Fruit fly (Drosophila melanogaster) ovary, adult (tissue): ENCODE data around the gene Krn.

Source experiments
- CG17801 ChIP-seq: fragments of 200-800 bp; optimal IDR thresholded peaks from 2 replicates; lab custom pipeline; 2019; ENCODE audit warnings: missing biosample characterization, mild to moderate bottlenecking, missing genetic modification characterization, moderate library complexity; ENCODE audit not compliant: partially characterized antibody

The Krn gene

DNA sequence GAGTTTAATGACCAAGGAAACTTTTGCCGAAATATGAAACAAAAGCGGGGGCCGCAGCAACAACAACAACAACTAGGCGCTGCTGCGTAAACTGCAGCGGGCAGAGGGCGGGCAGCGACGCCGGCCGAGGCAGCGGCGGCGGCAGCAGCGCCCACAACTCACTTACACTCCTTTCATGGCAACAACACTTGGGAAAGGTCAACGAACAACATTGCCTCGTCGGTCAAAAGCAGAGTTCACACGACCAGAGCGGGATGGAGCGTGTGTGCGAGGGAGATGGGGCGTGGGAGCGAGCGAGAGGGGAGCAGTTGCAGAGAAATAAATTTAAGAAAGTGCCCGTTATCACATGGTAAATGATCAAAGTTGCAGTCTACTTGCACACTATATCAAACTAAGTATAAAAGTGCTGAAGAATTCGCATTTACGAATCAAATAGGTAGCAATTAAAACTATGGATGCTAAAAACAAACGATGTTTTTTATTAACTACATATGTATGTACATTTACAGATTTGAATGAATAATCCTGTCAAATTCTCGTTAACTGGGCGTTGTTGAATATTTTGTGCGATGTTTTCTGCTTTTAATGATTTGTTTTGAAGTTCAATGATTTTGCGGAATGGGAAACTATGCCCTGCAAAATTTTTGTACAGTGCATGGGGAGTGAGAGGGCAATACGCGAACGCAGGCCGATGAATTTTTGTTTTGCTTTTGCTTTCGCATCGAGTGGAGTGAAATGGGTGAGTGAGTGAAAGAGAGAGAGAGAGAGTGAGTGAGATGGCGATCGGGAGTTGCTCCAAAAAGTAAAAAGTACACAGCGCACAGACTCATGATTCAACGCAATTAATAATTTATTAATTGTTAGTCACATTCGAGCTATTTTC is 45.7 kb downstream of the Krn start:
- no peak for TF ChIP-seq CG17801 (GFP tag; lab: Kevin White, UChicago)

DNA sequence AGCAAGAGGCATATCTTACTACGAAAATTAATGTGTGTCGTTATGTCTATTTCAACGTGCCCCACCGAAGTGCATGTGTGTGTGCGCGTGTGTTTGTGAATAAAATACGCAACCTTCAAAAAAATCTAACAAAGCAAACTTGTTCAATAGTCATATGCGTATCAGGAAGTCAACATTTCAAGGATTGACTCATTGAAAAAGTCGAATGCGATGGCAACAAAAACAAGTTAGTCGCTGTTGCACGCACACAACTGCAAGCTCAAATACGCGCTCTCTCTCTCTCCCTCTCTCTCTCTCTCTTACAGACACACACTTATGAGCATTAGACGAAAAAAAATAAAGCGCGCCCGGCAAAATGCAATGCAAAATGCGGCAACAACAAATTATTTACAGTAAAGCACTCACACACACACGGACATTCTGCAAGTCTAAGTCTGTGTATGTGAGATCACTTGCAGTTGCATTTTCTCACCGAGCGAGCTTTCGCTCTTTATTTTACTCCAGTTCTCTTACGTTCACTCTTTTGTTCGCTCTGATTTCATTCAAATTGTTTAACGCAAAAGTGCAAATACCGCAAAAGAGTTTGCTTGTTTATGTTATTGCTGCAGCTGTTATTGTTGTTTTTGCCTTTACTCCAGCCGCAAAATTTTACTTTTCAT is 47.3 kb downstream of the Krn start:
- no peak for TF ChIP-seq CG17801 (GFP tag; lab: Kevin White, UChicago)

DNA sequence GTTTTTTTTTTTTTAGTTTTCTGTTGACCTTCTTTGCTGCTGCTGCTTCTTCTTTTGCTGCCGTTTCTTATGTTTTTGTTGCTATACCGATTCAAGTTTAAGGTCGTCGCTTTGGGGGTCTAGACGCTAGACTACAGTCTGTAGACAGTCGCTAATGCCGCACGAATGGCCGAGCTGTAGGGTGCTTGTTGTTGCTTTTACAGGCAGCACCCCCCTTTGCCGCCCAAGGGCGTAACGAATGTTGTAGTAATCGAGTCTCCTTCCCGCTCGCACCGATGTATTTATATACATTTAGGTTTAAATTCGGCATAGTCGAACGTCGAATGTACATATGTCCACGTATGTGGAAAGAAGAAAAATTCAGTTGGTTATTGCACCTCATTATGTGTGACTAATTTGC is 49.2 kb downstream of the Krn start:
- TF ChIP-seq CG17801 (GFP tag; lab: Kevin White, UChicago) = no peak

DNA sequence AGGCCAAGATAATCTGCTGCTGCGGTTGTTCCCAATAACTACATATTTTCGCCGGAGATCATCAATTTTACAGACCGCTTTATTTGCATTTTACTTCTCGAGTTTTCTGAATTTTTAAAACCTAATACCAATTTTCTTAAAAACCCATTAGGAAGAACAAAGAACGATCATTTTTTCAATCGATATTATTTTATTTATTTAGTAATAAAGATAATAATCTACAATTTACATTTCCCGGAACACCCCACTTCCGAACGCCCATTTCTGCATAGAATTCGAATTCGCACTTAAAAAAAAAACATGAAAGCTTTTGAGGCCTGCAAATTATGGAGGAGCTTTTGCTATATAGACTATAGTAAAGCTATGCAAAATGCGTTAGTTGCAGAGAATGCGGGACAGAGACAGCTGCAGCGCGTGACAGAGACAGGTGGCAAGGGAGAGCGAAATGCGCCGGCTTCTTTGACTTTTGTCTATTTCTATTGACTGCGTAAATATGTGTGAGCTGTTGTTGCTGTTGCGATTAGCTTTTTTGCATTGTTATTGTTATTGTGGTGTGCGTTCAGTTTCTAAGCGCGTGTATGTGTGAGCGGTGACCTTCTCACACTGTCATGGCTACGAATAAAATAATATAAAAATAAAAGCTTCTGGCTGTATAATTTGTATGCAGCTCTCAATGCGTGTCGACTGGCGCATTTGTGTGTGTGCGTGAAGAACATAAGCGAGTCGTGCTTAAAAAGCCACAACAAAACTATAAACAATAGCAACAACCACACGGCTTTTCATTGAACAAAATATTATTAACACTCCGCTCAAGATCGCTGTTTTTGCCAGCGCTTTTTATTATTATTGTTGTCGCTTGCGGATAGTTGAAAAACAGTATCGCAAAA is 50.3 kb downstream of the Krn start:
- TF ChIP-seq CG17801 (GFP tag; lab: Kevin White, UChicago) = no peak
